Worm (Caenorhabditis elegans) whole organism, young adult: ENCODE results near the gene C54D10.4.

ENCODE experiments used
- F37B4.10 ChIP-seq: fragments of 200-800 bp; sonication (Bioruptor generic); IDR thresholded peaks from 2 replicates; pipeline ENCODE4 v1.3.6; 2022; ENCODE audit warnings: missing genetic modification characterization, missing compliant biosample characterization
- attf-6 ChIP-seq: fragments of 200-800 bp; sonication (Bioruptor generic); IDR thresholded peaks from 2 replicates; pipeline ENCODE4 v1.3.6; 2022; ENCODE audit warnings: missing genetic modification reagents, missing genetic modification characterization, missing compliant biosample characterization
- bed-2 ChIP-seq: fragments of 200-800 bp; sonication (Bioruptor generic); IDR thresholded peaks from 2 replicates; pipeline ENCODE4 v1.3.6; 2022; ENCODE audit warnings: missing genetic modification reagents, missing genetic modification characterization, missing compliant biosample characterization
- dpl-1 ChIP-seq: fragments of 150-350 bp; optimal IDR thresholded peaks from 2 replicates; lab custom pipeline; 2014; ENCODE audit warnings: missing biosample characterization, missing genetic modification reagents, missing genetic modification characterization
- efl-1 ChIP-seq: fragments of 150-350 bp; optimal IDR thresholded peaks from 2 replicates; lab custom pipeline; 2014; ENCODE audit warnings: missing biosample characterization, missing genetic modification reagents, missing genetic modification characterization
- hlh-12 ChIP-seq: sonication (generic microtip); optimal IDR thresholded peaks from 2 replicates; lab custom pipeline; 2016; ENCODE audit warnings: missing genetic modification characterization, missing compliant biosample characterization
- mes-4 ChIP-seq: sonication (generic microtip); optimal IDR thresholded peaks from 2 replicates; lab custom pipeline; 2016; ENCODE audit warnings: missing genotype, missing genetic modification characterization, missing compliant biosample characterization
- pha-4 ChIP-seq: fragments of 150-350 bp; sonication (generic microtip); optimal IDR thresholded peaks from 2 replicates; lab custom pipeline; 2014; ENCODE audit warnings: missing biosample characterization, missing genetic modification reagents, missing genetic modification characterization
- tbp1 ChIP-seq: fragments of 200-800 bp; sonication (Bioruptor generic); optimal IDR thresholded peaks from 2 replicates; lab custom pipeline; 2018; ENCODE audit warnings: mild to moderate bottlenecking, missing genetic modification characterization, missing compliant biosample characterization
- unc-130 ChIP-seq: sonication (generic microtip); optimal IDR thresholded peaks from 2 replicates; lab custom pipeline; 2016; ENCODE audit warnings: missing genetic modification reagents, missing genetic modification characterization, missing compliant biosample characterization
- ztf-3 ChIP-seq: fragments of 200-800 bp; sonication (Bioruptor generic); optimal IDR thresholded peaks from 2 replicates; lab custom pipeline; 2018; ENCODE audit warnings: mild to moderate bottlenecking, missing genetic modification characterization, missing compliant biosample characterization

DNA sequence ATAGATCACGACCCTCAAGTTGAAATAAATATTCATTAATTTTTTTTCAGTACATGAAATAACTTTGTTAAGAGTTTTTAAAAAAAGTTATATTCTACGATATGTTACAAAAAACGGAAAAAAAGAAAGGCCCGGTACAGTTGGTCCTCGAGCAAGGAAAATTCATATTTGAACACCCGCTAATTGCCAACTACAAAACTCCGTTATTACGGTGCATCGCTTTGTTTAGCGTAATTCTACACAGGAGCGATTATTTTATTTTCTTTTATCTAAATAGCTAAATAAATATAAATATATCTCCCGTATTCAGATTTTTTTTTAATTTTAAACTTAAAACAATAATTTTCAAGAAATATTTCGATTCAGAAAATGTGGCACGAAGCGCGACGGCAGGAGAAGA is 29.7 kb upstream of the C54D10.4 start, which contains the start of gene F28C1.1:
- peak; percentile 7 for TF ChIP-seq dpl-1
- TF ChIP-seq unc-130 (GFP tag; lab: Kevin White, UChicago), result no peak
- no peak for TF ChIP-seq pha-4 (tag; lab: Kevin White, UChicago)
- no peak for TF ChIP-seq bed-2 (GFP tag; lab: Robert Waterston, UW)
- no peak for TF ChIP-seq mes-4 (tag; lab: Kevin White, UChicago)
- no peak for TF ChIP-seq hlh-12 (tag; lab: Kevin White, UChicago)
- no peak for TF ChIP-seq ztf-3 (GFP tag; lab: Kevin White, UChicago)
- no peak for TF ChIP-seq attf-6 (GFP tag; lab: Robert Waterston, UW)
- no peak for TF ChIP-seq tbp1 (GFP tag; lab: Kevin White, UChicago)
- no peak for TF ChIP-seq F37B4.10 (GFP tag; lab: Robert Waterston, UW)
- TF ChIP-seq efl-1 (GFP tag; lab: Kevin White, UChicago), result peak; percentile 51
